Worm (Caenorhabditis elegans): ENCODE results near the gene C07G1.15.

Gene C07G1.15

DNA sequence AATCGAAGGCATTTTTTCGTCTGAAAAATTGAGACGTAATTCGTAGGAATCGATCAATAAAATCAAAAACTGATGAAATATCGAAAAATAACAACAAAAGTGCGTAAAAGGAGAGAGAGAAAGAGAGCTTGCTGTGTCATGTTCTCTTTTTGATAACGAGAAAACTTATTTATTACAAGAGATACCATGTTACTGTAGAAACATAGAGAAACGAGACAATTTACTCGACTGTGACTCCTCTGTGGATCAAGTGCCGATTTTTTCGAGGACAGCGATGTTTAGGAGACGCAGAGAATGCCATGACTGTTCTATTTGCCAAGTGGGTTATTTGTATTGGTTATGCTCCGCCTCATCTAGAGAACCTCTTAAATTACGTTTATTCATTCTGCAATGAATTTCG, 36.2 kb upstream of the C07G1.15 start, which contains the start of gene sph-1 (continued):
- TF ChIP-seq lsy-2 (tag; optimal IDR thresholded peaks at IDR 0.05) (peak in 1 of 2 experiments; percentile 65), php-3 (GFP tag; IDR thresholded peaks at IDR 0.05) (0 out of 2 replicates have a peak, but pooled peaks have one; percentile 25), nhr-11 (tag; optimal IDR thresholded peaks at IDR 0.05) (no peak), daf-12 (tag; optimal IDR thresholded peaks at IDR 0.05) (no peak), pha-4 (GFP tag; IDR thresholded peaks at IDR 0.05) (no peak; the same call in 1 of the 2 replicates), pha-4 (tag; optimal IDR thresholded peaks at IDR 0.05) (peak; percentile 84), hlh-30 (tag; optimal IDR thresholded peaks at IDR 0.05; ENCODE audit: insufficient read depth) (peak; percentile 76), nhr-77 (tag; optimal IDR thresholded peaks at IDR 0.05) (peak; percentile 16)

DNA sequence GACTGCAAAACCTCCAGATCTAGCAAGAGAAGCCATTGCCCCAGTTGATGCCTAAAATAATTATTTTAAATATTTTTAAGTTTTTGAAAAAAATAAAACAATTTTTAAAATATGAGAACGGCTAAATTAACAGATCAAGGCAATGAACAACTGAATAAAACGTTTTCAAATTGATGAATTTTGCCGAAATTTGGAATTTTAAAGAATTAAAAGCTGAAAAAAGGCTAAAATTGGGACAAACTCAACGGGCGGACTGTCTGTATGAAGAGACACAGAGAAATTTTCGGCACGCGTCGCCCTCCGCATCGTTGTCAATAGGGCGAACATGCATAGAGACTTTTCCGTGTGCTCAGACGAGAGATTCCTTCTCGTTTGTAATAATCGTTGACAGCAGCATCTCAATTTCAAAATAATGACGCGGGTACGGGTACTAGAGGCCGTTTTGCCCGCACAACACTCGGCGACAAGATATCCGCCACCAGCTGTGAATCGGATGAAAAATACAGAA, 33.7 kb upstream of the C07G1.15 start, which contains the start of the genes isp-1 and islo-1:
TSS of gene isp-1 (minus strand) at position 51 of the 508 bp plus-strand sequence.
TSS of gene islo-1 (plus strand) at position 385 of the 508 bp plus-strand sequence.
- TF ChIP-seq unc-130 (GFP tag; optimal IDR thresholded peaks at IDR 0.05) (peak; percentile 35), mxl-2 (GFP tag; conservative IDR thresholded peaks at IDR 0.05) (no peak), lsy-2 (tag; optimal IDR thresholded peaks at IDR 0.05) (peak in 1 of 2 experiments; percentile 61), ces-1 (GFP tag; optimal IDR thresholded peaks at IDR 0.05) (no peak), hlh-30 (tag; optimal IDR thresholded peaks at IDR 0.05; ENCODE audit: insufficient read depth) (peak; percentile 82), F26F4.8 (GFP tag; conservative IDR thresholded peaks at IDR 0.05) (no peak), madf-9 (GFP tag; conservative IDR thresholded peaks at IDR 0.05) (no peak), lim-7 (GFP tag; IDR thresholded peaks at IDR 0.05) (no peak), nhr-76 (tag; optimal IDR thresholded peaks at IDR 0.05) (no peak), ama-1 (optimal IDR thresholded peaks at IDR 0.05) (peak; percentile 75), nhr-25 (tag; optimal IDR thresholded peaks at IDR 0.05; ENCODE audit: borderline replicate concordance, insufficient read depth) (peak; percentile 33), saeg-2 (GFP tag; IDR thresholded peaks at IDR 0.05) (no peak), mes-2 (tag; optimal IDR thresholded peaks at IDR 0.05; ENCODE audit: poor library complexity, severe bottlenecking) (peak; percentile 82), nhr-6 (tag; optimal IDR thresholded peaks at IDR 0.05) (peak; percentile 63), nhr-111 (GFP tag; optimal IDR thresholded peaks at IDR 0.05) (no peak), nhr-102 (tag; optimal IDR thresholded peaks at IDR 0.05) (no peak), arid-1 (GFP tag; conservative IDR thresholded peaks at IDR 0.05) (no peak), nhr-28 (tag; optimal IDR thresholded peaks at IDR 0.05) (peak; percentile 32), lin-15B (tag; optimal IDR thresholded peaks at IDR 0.05) (peak; percentile 1), tag-97 (GFP tag; IDR thresholded peaks at IDR 0.05) (no peak), egl-43 (GFP tag; IDR thresholded peaks at IDR 0.05) (no peak), madf-5 (GFP tag; IDR thresholded peaks at IDR 0.05) (no peak), lin-13 (GFP tag; optimal IDR thresholded peaks at IDR 0.05) (peak; percentile 27), zip-2 (tag; optimal IDR thresholded peaks at IDR 0.05) (no peak), spr-3 (GFP tag; optimal IDR thresholded peaks at IDR 0.05) (no peak), mdl-1 (tag; optimal IDR thresholded peaks at IDR 0.05) (peak in 1 of 2 experiments; percentile 77), hmg-1.1 (GFP tag; IDR thresholded peaks at IDR 0.05) (no peak), lin-38 (GFP tag; IDR thresholded peaks at IDR 0.05) (peak; percentile 91), attf-4 (tag; optimal IDR thresholded peaks at IDR 0.05) (no peak), dve-1 (tag; optimal IDR thresholded peaks at IDR 0.05; ENCODE audit: insufficient read depth) (peak; percentile 57), spr-1 (tag; optimal IDR thresholded peaks at IDR 0.05) (no peak), ceh-20 (GFP tag; IDR thresholded peaks at IDR 0.05) (no peak), nhr-41 (GFP tag; IDR thresholded peaks at IDR 0.05) (no peak), vab-7 (GFP tag; IDR thresholded peaks at IDR 0.05) (no peak), nhr-42 (GFP tag; IDR thresholded peaks at IDR 0.05) (no peak), mxl-3 (GFP tag; optimal IDR thresholded peaks at IDR 0.05) (peak; percentile 11), daf-12 (tag; optimal IDR thresholded peaks at IDR 0.05) (no peak), hlh-11 (tag; optimal IDR thresholded peaks at IDR 0.05) (peak; percentile 39), daf-8 (GFP tag; IDR thresholded peaks at IDR 0.05) (no peak), unc-62 (GFP tag; optimal IDR thresholded peaks at IDR 0.05 in 1 of 2) (no peak), unc-62 (tag; optimal IDR thresholded peaks at IDR 0.05) (no peak), nhr-11 (tag; optimal IDR thresholded peaks at IDR 0.05) (peak; percentile 19), nhr-77 (tag; optimal IDR thresholded peaks at IDR 0.05) (peak; percentile 41), aha-1 (tag) (peak; percentile 91), skn-1 (tag; optimal IDR thresholded peaks at IDR 0.05) (no peak), dpl-1 (GFP tag; optimal IDR thresholded peaks at IDR 0.05) (peak; percentile 56)

Measured in whole organism, L4 larva.